Fruit fly (Drosophila melanogaster) whole organism, prepupa: ENCODE results near the gene CG6790.

ENCODE experiments used
- CG10631 ChIP-seq: fragments of 200-800 bp; sonication (Bioruptor generic); optimal IDR thresholded peaks from 2 replicates; lab custom pipeline; 2016; ENCODE audit warnings: missing biosample characterization, missing genetic modification characterization
- CG6163 ChIP-seq: fragments of 200-800 bp; sonication (Bioruptor generic); IDR thresholded peaks from 3 replicates; pipeline ENCODE4 v1.3.6; 2022; ENCODE audit warnings: missing biosample characterization, missing genetic modification characterization
- CG6854 ChIP-seq: fragments of 200-800 bp; sonication (Bioruptor generic); optimal IDR thresholded peaks from 2 replicates; lab custom pipeline; 2017; ENCODE audit warnings: missing biosample characterization, mild to moderate bottlenecking, missing genetic modification characterization
- OdsH ChIP-seq: fragments of 200-800 bp; sonication (Bioruptor generic); optimal IDR thresholded peaks from 3 replicates; lab custom pipeline; 2016; ENCODE audit warnings: missing biosample characterization, missing genetic modification characterization
- Sox15 ChIP-seq: fragments of 200-800 bp; sonication (Bioruptor generic); optimal IDR thresholded peaks from 3 replicates; lab custom pipeline; 2016; ENCODE audit warnings: missing biosample characterization, missing genetic modification characterization
- eg ChIP-seq: fragments of 200-800 bp; sonication (Bioruptor generic); IDR thresholded peaks from 3 replicates; pipeline ENCODE4 v1.3.6; 2022; ENCODE audit warnings: missing biosample characterization, missing genetic modification characterization
- lz ChIP-seq: fragments of 200-800 bp; sonication (Bioruptor generic); optimal IDR thresholded peaks from 3 replicates; lab custom pipeline; 2016; ENCODE audit warnings: missing biosample characterization, missing genetic modification characterization
- spab ChIP-seq: fragments of 200-800 bp; sonication (Bioruptor generic); optimal IDR thresholded peaks from 2 replicates; lab custom pipeline; 2017; ENCODE audit warnings: missing biosample characterization, mild to moderate bottlenecking, missing genetic modification characterization, missing genetic modification reagents

DNA sequence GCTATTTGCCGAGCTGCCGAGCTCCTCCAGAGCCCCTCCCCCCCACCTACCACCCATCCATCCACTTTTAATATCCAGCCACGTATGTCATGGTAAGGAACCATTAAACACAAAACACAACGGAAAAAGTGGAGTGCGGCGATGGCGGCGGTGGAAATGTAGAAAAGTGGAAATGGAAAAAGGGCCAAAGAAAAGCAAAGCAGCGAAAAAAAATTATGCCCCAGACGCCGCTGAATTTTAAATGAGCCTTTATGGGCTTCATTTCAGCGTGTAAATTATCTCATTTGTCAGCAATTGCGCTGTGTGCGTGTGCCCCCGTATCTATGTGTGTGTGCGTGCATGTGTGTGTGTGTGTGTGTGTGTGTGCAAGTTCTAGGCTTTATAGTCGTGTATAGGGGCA lies 27.5 kb downstream of the CG6790 start:
- TF ChIP-seq spab (GFP tag; lab: Kevin White, UChicago), result no peak
- TF ChIP-seq CG6854 (GFP tag; lab: Kevin White, UChicago), result no peak
- no peak for TF ChIP-seq lz
- no peak for TF ChIP-seq OdsH (GFP tag; lab: Kevin White, UChicago)
- no peak for TF ChIP-seq eg (GFP tag; lab: Robert Waterston, UW)
- no peak for TF ChIP-seq Sox15 (GFP tag; lab: Kevin White, UChicago)
- TF ChIP-seq CG6163 (GFP tag; lab: Robert Waterston, UW), result no peak
- TF ChIP-seq CG10631 (GFP tag; lab: Kevin White, UChicago), result no peak
